Worm (Caenorhabditis elegans) whole organism, L4/young adult: ENCODE measurements around the gene T10G3.3.

Experiments used
- dao-5 ChIP-seq: sonication (generic microtip); optimal IDR thresholded peaks from 2 replicates; lab custom pipeline; 2016; ENCODE audit warnings: missing genotype, missing genetic modification characterization, moderate library complexity, missing compliant biosample characterization
- him-1 ChIP-seq: sonication (generic microtip); optimal IDR thresholded peaks from 2 replicates; lab custom pipeline; 2016; ENCODE audit warnings: missing genotype, missing genetic modification reagents, missing genetic modification characterization, missing compliant biosample characterization

ce11 chrV:13473467-13473866 is 16.5 kb downstream of the T10G3.3 start, which contains the start of gene T10G3.1:
- TF ChIP-seq dao-5 (tag; lab: Kevin White, UChicago) (no peak), him-1 (tag; lab: Kevin White, UChicago) (no peak)
